Worm (Caenorhabditis elegans) whole organism, late embryonic: ENCODE results near the gene arrd-8.

Experiments
- F13H6.1 ChIP-seq: sonication (generic microtip); optimal IDR thresholded peaks from 2 replicates; lab custom pipeline; 2016; ENCODE audit warnings: missing genetic modification characterization, missing compliant biosample characterization
- K02D7.2 ChIP-seq: sonication (generic microtip); optimal IDR thresholded peaks from 2 replicates; lab custom pipeline; 2017; ENCODE audit warnings: mild to moderate bottlenecking, missing genetic modification characterization, missing compliant biosample characterization
- K09A11.1 ChIP-seq: sonication (generic microtip); optimal IDR thresholded peaks from 2 replicates; lab custom pipeline; 2017; ENCODE audit warnings: antibody characterized with exemption, mild to moderate bottlenecking, missing genetic modification characterization, missing compliant biosample characterization; ENCODE audit not compliant: insufficient read depth
- Y22D7AL.16 ChIP-seq: sonication (generic microtip); optimal IDR thresholded peaks from 2 replicates; lab custom pipeline; 2016; ENCODE audit warnings: missing genetic modification characterization, missing compliant biosample characterization
- ceh-14 ChIP-seq: sonication (generic microtip); optimal IDR thresholded peaks from 2 replicates; lab custom pipeline; 2016; ENCODE audit warnings: missing genotype, missing genetic modification characterization, missing compliant biosample characterization
- ceh-18 ChIP-seq: sonication (generic microtip); optimal IDR thresholded peaks from 2 replicates; lab custom pipeline; 2016; ENCODE audit warnings: missing genetic modification characterization, missing compliant biosample characterization
- ceh-2 ChIP-seq: sonication (generic microtip); optimal IDR thresholded peaks from 2 replicates; lab custom pipeline; 2016; ENCODE audit warnings: missing genotype, missing genetic modification characterization, missing compliant biosample characterization
- ceh-31 ChIP-seq: sonication (generic microtip); optimal IDR thresholded peaks from 2 replicates; lab custom pipeline; 2016; ENCODE audit warnings: missing genetic modification characterization, missing compliant biosample characterization
- ceh-34 ChIP-seq: sonication (generic microtip); optimal IDR thresholded peaks from 2 replicates; lab custom pipeline; 2016; ENCODE audit warnings: mild to moderate bottlenecking, missing genetic modification characterization, missing compliant biosample characterization
- ceh-48 ChIP-seq: sonication (generic microtip); optimal IDR thresholded peaks from 2 replicates; lab custom pipeline; 2016; ENCODE audit warnings: missing genetic modification characterization, inconsistent platforms, missing compliant biosample characterization
- ceh-6 ChIP-seq: fragments of 200-800 bp; sonication (Bioruptor generic); optimal IDR thresholded peaks from 2 replicates; lab custom pipeline; 2018; ENCODE audit warnings: mild to moderate bottlenecking, missing genetic modification characterization, missing compliant biosample characterization
- ceh-9 ChIP-seq: sonication (generic microtip); optimal IDR thresholded peaks from 2 replicates; lab custom pipeline; 2016; ENCODE audit warnings: mild to moderate bottlenecking, missing genetic modification characterization, inconsistent platforms, missing compliant biosample characterization
- che-1 ChIP-seq: sonication (generic microtip); optimal IDR thresholded peaks from 2 replicates; lab custom pipeline; 2016; ENCODE audit warnings: mild to moderate bottlenecking, missing genetic modification characterization, missing compliant biosample characterization
- dve-1 ChIP-seq: sonication (generic microtip); optimal IDR thresholded peaks from 2 replicates; lab custom pipeline; 2017; ENCODE audit warnings: antibody characterized with exemption, mild to moderate bottlenecking, missing genetic modification characterization, missing compliant biosample characterization
- elt-2 ChIP-seq: sonication (generic microtip); optimal IDR thresholded peaks from 2 replicates; lab custom pipeline; 2016; ENCODE audit warnings: missing genetic modification reagents, missing genetic modification characterization, missing compliant biosample characterization
- ets-4 ChIP-seq: sonication (generic microtip); optimal IDR thresholded peaks from 2 replicates; lab custom pipeline; 2016; ENCODE audit warnings: missing genetic modification characterization, missing compliant biosample characterization
- eyg-1 ChIP-seq: sonication (generic microtip); optimal IDR thresholded peaks from 2 replicates; lab custom pipeline; 2016; ENCODE audit warnings: missing genotype, missing genetic modification characterization, missing compliant biosample characterization
- fkh-10 ChIP-seq: fragments of 150-350 bp; optimal IDR thresholded peaks from 2 replicates; lab custom pipeline; 2014; ENCODE audit warnings: missing biosample characterization, missing genetic modification reagents, missing genetic modification characterization
- fkh-6 ChIP-seq: sonication (generic microtip); optimal IDR thresholded peaks from 2 replicates; lab custom pipeline; 2016; ENCODE audit warnings: missing genetic modification characterization, missing compliant biosample characterization
- gmeb-2 ChIP-seq: sonication (generic microtip); optimal IDR thresholded peaks from 2 replicates; lab custom pipeline; 2016; ENCODE audit warnings: missing genetic modification characterization, inconsistent platforms, missing compliant biosample characterization
- hlh-13 ChIP-seq: fragments of 200-800 bp; sonication (Bioruptor generic); optimal IDR thresholded peaks from 2 replicates; lab custom pipeline; 2018; ENCODE audit warnings: mild to moderate bottlenecking, missing genetic modification characterization, missing compliant biosample characterization
- hlh-15 ChIP-seq: sonication (generic microtip); optimal IDR thresholded peaks from 2 replicates; lab custom pipeline; 2016; ENCODE audit warnings: missing genetic modification characterization, missing compliant biosample characterization
- hlh-30 ChIP-seq: sonication (generic microtip); optimal IDR thresholded peaks from 2 replicates; lab custom pipeline; 2017; ENCODE audit warnings: antibody characterized with exemption, missing genetic modification characterization, missing compliant biosample characterization; ENCODE audit not compliant: insufficient read depth
- hlh-6 ChIP-seq: sonication (generic microtip); optimal IDR thresholded peaks from 2 replicates; lab custom pipeline; 2016; ENCODE audit warnings: missing genotype, missing genetic modification characterization, missing compliant biosample characterization
- hlh-8 ChIP-seq: sonication (generic microtip); optimal IDR thresholded peaks from 2 replicates; lab custom pipeline; 2016; ENCODE audit warnings: missing genotype, missing genetic modification characterization, missing compliant biosample characterization
- mec-3 ChIP-seq: sonication (generic microtip); optimal IDR thresholded peaks from 2 replicates; lab custom pipeline; 2016; ENCODE audit warnings: borderline replicate concordance, missing genetic modification characterization, missing compliant biosample characterization
- nfya-1 ChIP-seq: sonication (generic microtip); optimal IDR thresholded peaks from 2 replicates; lab custom pipeline; 2017; ENCODE audit warnings: missing genetic modification characterization, mild to moderate bottlenecking, missing compliant biosample characterization, antibody characterized with exemption, moderate library complexity
- nhr-11 ChIP-seq: fragments of 150-350 bp; optimal IDR thresholded peaks from 2 replicates; lab custom pipeline; 2014; ENCODE audit warnings: missing biosample characterization, missing genetic modification characterization
- nhr-232 ChIP-seq: sonication (generic microtip); optimal IDR thresholded peaks from 2 replicates; lab custom pipeline; 2016; ENCODE audit warnings: missing genetic modification characterization, missing compliant biosample characterization
- pat-9 ChIP-seq: fragments of 200-800 bp; sonication (Bioruptor generic); optimal IDR thresholded peaks from 2 replicates; lab custom pipeline; 2018; ENCODE audit warnings: mild to moderate bottlenecking, missing genetic modification characterization, moderate library complexity, missing compliant biosample characterization
- pax-1 ChIP-seq: fragments of 150-350 bp; optimal IDR thresholded peaks from 2 replicates; lab custom pipeline; 2014; ENCODE audit warnings: missing biosample characterization, missing genetic modification characterization
- pha-4 ChIP-seq: fragments of 150-350 bp; optimal IDR thresholded peaks from 2 replicates; lab custom pipeline; 2018; ENCODE audit warnings: missing biosample characterization, missing genetic modification reagents, missing genetic modification characterization
- pros-1 ChIP-seq: fragments of 150-350 bp; optimal IDR thresholded peaks from 2 replicates; lab custom pipeline; 2014; ENCODE audit warnings: missing biosample characterization, missing genetic modification reagents, missing genetic modification characterization
- ref-2 ChIP-seq: sonication (generic microtip); optimal IDR thresholded peaks from 2 replicates; lab custom pipeline; 2016; ENCODE audit warnings: missing genetic modification characterization, missing compliant biosample characterization
- rnt-1 ChIP-seq: sonication (generic microtip); optimal IDR thresholded peaks from 2 replicates; lab custom pipeline; 2016; ENCODE audit warnings: missing genetic modification characterization, missing compliant biosample characterization
- sdc-2 ChIP-seq: sonication (generic microtip); optimal IDR thresholded peaks from 2 replicates; lab custom pipeline; 2016; ENCODE audit warnings: missing genotype, missing genetic modification characterization, missing compliant biosample characterization
- sox-2 ChIP-seq: fragments of 200-800 bp; sonication (Bioruptor generic); IDR thresholded peaks from 2 replicates; pipeline ENCODE4 v1.3.6; 2022; ENCODE audit warnings: missing genetic modification reagents, missing genetic modification characterization, missing compliant biosample characterization
- syd-9 ChIP-seq: sonication (generic microtip); optimal IDR thresholded peaks from 2 replicates; lab custom pipeline; 2016; ENCODE audit warnings: mild to moderate bottlenecking, missing genetic modification characterization, moderate library complexity, missing compliant biosample characterization
- tbx-2 ChIP-seq: sonication (generic microtip); optimal IDR thresholded peaks from 2 replicates; lab custom pipeline; 2016; ENCODE audit warnings: missing genetic modification characterization, missing compliant biosample characterization
- tbx-7 ChIP-seq: sonication (generic microtip); optimal IDR thresholded peaks from 2 replicates; lab custom pipeline; 2016; ENCODE audit warnings: missing genotype, missing genetic modification characterization, missing compliant biosample characterization
- ttx-3 ChIP-seq: sonication (generic microtip); optimal IDR thresholded peaks from 2 replicates; lab custom pipeline; 2016; ENCODE audit warnings: missing genetic modification reagents, missing genetic modification characterization, missing compliant biosample characterization
- unc-3 ChIP-seq, 2 experiments: fragments of 200-800 bp in 1 of 2; sonication (Bioruptor generic) in 1 of 2; sonication (generic microtip) in 1 of 2; conservative IDR thresholded peaks in 1 of 2; optimal IDR thresholded peaks in 1 of 2; 2 replicates each; pipeline versions ENCODE4 v1.3.6 to Lab custom; 2016 to 2022; ENCODE audit warnings: missing compliant biosample characterization in 2 of 2, missing genetic modification characterization in 2 of 2, missing genetic modification reagents in 1 of 2
- unc-42 ChIP-seq: sonication (generic microtip); optimal IDR thresholded peaks from 2 replicates; lab custom pipeline; 2016; ENCODE audit warnings: missing genotype, missing genetic modification characterization, missing compliant biosample characterization
- unc-86 ChIP-seq: sonication (generic microtip); optimal IDR thresholded peaks from 2 replicates; lab custom pipeline; 2016; ENCODE audit warnings: missing genetic modification characterization, missing compliant biosample characterization
- ztf-16 ChIP-seq: sonication (generic microtip); optimal IDR thresholded peaks from 2 replicates; lab custom pipeline; 2017; ENCODE audit warnings: missing genetic modification characterization, missing compliant biosample characterization

The arrd-8 gene

ce11 chrII:12098716-12099115 is 33.8 kb downstream of the arrd-8 start:
- no peak for TF ChIP-seq nhr-11 (tag; lab: Kevin White, UChicago)
- TF ChIP-seq ceh-34 (tag; lab: Kevin White, UChicago): no peak
- TF ChIP-seq fkh-10 (GFP tag; lab: Kevin White, UChicago): no peak
- TF ChIP-seq nhr-232 (tag; lab: Kevin White, UChicago): no peak
- TF ChIP-seq, all 69 proteins: peak for 0

ce11 chrII:12099889-12100288 is 35.0 kb downstream of the arrd-8 start, which contains the start of gene Y17G7B.17:
Y17G7B.17 (minus strand) TSS chrII:12099989.
- no peak for TF ChIP-seq nhr-232 (tag; lab: Kevin White, UChicago)
- TF ChIP-seq ceh-31 (tag; lab: Kevin White, UChicago): no peak
- no peak for TF ChIP-seq ceh-2
- TF ChIP-seq K09A11.1 (tag; lab: Kevin White, UChicago): no peak
- no peak for TF ChIP-seq Y22D7AL.16 (tag; lab: Kevin White, UChicago)
- no peak for TF ChIP-seq ttx-3 (tag; lab: Kevin White, UChicago)
- no peak for TF ChIP-seq mec-3 (tag; lab: Kevin White, UChicago)
- no peak for TF ChIP-seq syd-9 (tag; lab: Kevin White, UChicago)
- TF ChIP-seq unc-42 (tag; lab: Kevin White, UChicago): no peak
- no peak for TF ChIP-seq ceh-34 (tag; lab: Kevin White, UChicago)
- TF ChIP-seq unc-3 (GFP tag; conservative IDR thresholded peaks at IDR 0.05; lab: Robert Waterston, UW): no peak
- TF ChIP-seq unc-3 (tag; optimal IDR thresholded peaks at IDR 0.05; lab: Kevin White, UChicago): no peak
- TF ChIP-seq ceh-14 (tag; lab: Kevin White, UChicago): no peak
- no peak for TF ChIP-seq hlh-13 (GFP tag; lab: Kevin White, UChicago)
- no peak for TF ChIP-seq nfya-1
- TF ChIP-seq tbx-2: no peak
- TF ChIP-seq ceh-6: no peak
- TF ChIP-seq fkh-6: no peak

ce11 chrII:12102365-12102764 is 37.5 kb downstream of the arrd-8 start:
- TF ChIP-seq hlh-8 (tag; lab: Kevin White, UChicago) (peak; percentile 32), hlh-30 (tag; lab: Kevin White, UChicago) (peak; percentile 96), rnt-1 (tag; lab: Kevin White, UChicago) (peak; percentile 99), ceh-9 (tag; lab: Kevin White, UChicago) (no peak), ceh-14 (tag; lab: Kevin White, UChicago) (peak; percentile 70), che-1 (tag; lab: Kevin White, UChicago) (no peak), tbx-7 (tag; lab: Kevin White, UChicago) (peak; percentile 20), nfya-1 (peak; percentile 95), ceh-18 (tag; lab: Kevin White, UChicago) (peak; percentile 77), syd-9 (tag; lab: Kevin White, UChicago) (peak; percentile 33), pros-1 (tag; lab: Kevin White, UChicago) (peak; percentile 65), eyg-1 (no peak), pax-1 (tag; lab: Kevin White, UChicago) (peak; percentile 72), ztf-16 (tag; lab: Kevin White, UChicago) (peak; percentile 42), ceh-2 (peak; percentile 52), gmeb-2 (no peak), nhr-11 (tag; lab: Kevin White, UChicago) (no peak), dve-1 (peak; percentile 45), ceh-48 (peak; percentile 85), ceh-34 (tag; lab: Kevin White, UChicago) (peak; percentile 84), fkh-10 (GFP tag; lab: Kevin White, UChicago) (no peak), F13H6.1 (tag; lab: Kevin White, UChicago) (peak; percentile 7), hlh-13 (GFP tag; lab: Kevin White, UChicago) (no peak), sdc-2 (tag; lab: Kevin White, UChicago) (peak; percentile 59), sox-2 (GFP tag; lab: Robert Waterston, UW) (peak; percentile 37; the same call in 1 of the 2 replicates), ets-4 (peak; percentile 69), tbx-2 (peak; percentile 79), K09A11.1 (tag; lab: Kevin White, UChicago) (peak; percentile 6), K02D7.2 (tag; lab: Kevin White, UChicago) (no peak), mec-3 (tag; lab: Kevin White, UChicago) (no peak), pha-4 (tag; lab: Kevin White, UChicago) (no peak), unc-42 (tag; lab: Kevin White, UChicago) (peak; percentile 74), unc-86 (tag; lab: Kevin White, UChicago) (peak; percentile 11), hlh-15 (tag; lab: Kevin White, UChicago) (no peak), ceh-31 (tag; lab: Kevin White, UChicago) (peak; percentile 90), hlh-6 (tag; lab: Kevin White, UChicago) (no peak), ttx-3 (tag; lab: Kevin White, UChicago) (no peak), elt-2 (tag; lab: Kevin White, UChicago) (peak; percentile 40), ref-2 (tag; lab: Kevin White, UChicago) (peak; percentile 88), pat-9 (tag; lab: Kevin White, UChicago) (no peak)
